Fruit fly (Drosophila melanogaster): ENCODE measurements around the gene ph-p.

- TF ChIP-seq CG8478 (optimal IDR thresholded peaks at IDR 0.05), result no peak
- no peak for TF ChIP-seq CTCF (optimal IDR thresholded peaks at IDR 0.05)
These were observed 48.4 kb downstream of the ph-p start for dm6 chrX:2089812-2090211.
